Fruit fly (Drosophila melanogaster): ENCODE results near the gene Fer2LCH.

Gene Fer2LCH

DNA sequence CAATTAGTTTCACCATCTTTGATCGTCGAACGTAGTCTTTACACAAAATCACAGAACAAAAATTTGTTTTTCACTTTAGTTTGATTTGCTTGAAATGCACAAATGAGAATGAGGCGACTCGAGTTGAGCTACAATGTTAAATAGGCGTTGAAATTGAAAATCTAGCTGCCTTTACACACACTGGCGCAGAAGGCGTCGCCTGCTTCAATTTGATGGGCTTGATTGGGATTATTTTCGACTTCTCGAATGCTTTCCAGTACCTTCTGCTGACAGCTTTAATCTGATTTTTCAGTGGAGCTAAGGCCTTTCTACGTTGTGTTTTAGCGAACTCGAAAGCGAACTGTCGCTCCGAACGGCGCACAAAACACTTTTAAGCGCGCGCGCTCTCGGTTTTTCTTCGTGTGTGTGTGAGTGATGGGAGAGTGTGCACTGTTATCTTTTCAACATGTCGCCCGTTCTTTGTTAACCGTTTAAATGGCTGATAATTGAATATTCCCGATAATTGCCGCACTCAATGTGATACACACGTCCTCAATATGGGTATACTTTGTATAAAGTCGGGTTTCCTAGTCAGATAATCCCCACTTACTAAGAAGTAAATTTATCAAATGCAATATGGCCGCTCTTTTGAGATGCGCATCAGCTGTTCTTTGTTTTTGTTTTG lies at the start of gene Fer2LCH, which contains the start of gene Fer1HCH:
Gene Fer2LCH (plus strand): TSS at position 290 of the 664 bp plus-strand sequence.
Gene Fer1HCH (minus strand): TSS at position 664 of the 664 bp plus-strand sequence.
- TF ChIP-seq usp (GFP tag; optimal IDR thresholded peaks at IDR 0.05) = no peak
- peak; percentile 36 for TF ChIP-seq Dll (optimal IDR thresholded peaks at IDR 0.05)

DNA sequence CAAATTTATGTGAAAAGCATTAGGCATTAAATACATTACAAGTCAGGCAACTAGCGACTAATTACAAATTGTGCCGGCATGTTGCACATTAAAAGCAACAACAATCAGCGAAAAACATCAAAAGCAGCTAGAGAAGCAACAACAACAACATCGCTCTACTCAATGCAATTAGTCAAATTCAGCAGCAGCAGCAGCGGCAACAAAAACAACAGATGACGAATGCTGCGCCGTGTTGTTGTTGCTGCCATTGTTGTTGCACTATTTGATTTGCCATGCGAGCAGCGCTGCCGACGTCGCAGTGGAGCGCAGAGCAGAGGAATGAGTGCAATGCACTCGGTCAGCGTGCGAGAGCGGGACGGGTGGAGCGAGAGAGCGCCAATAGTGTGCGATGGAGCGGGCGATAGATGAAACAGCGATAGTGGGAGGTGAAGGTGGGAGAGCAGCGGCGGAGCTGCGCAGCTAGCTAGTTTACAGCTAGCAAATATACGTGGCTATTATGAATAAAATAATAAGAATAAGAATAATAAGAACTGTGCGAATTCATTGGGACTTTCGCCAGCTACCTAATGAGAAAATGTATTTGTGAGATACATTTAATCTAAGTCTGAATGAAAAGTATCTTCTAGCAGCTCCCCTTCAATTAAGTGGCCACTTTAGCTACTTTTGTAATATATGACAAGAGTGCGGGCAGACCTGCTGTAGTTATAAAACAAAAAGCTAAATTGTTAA lies 49.5 kb upstream of the Fer2LCH start:
- TF ChIP-seq CG8478 (optimal IDR thresholded peaks at IDR 0.05) (no peak), Dll (optimal IDR thresholded peaks at IDR 0.05) (no peak), usp (GFP tag; optimal IDR thresholded peaks at IDR 0.05) (no peak), EcR (GFP tag; optimal IDR thresholded peaks at IDR 0.05) (peak in 1 of 2 experiments; percentile 95)

DNA sequence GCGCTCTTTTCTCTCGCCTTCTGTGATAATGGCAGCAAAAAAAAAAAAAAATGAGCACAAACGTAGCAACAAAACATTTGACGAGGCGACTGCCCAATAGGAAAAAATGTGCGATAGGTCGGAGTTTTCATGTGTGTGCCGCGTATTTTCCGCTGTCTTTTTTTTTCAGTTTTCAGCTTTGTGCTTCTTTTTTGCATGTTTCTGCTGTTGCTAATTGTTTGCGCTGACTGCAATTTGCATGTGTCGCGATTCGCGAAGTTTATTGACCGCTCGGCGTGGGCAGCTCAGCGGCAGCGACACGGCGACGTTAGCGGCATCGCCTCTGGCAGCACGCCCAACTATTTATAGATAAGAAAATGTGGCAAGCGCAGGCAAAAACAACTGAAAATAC lies 49.0 kb upstream of the Fer2LCH start:
- no peak for TF ChIP-seq CG8478 (optimal IDR thresholded peaks at IDR 0.05)
- peak in 1 of 2 experiments; percentile 58 for TF ChIP-seq EcR (GFP tag; optimal IDR thresholded peaks at IDR 0.05)
- TF ChIP-seq usp (GFP tag; optimal IDR thresholded peaks at IDR 0.05) = no peak
- TF ChIP-seq pan (optimal IDR thresholded peaks at IDR 0.05) = no peak

dm6 chr3R:30343048-30343447 lies 44.6 kb upstream of the Fer2LCH start:
- no peak for TF ChIP-seq usp (GFP tag; optimal IDR thresholded peaks at IDR 0.05)
- TF ChIP-seq CG8478 (optimal IDR thresholded peaks at IDR 0.05) = no peak
- TF ChIP-seq EcR (GFP tag; optimal IDR thresholded peaks at IDR 0.05) = no peak

DNA sequence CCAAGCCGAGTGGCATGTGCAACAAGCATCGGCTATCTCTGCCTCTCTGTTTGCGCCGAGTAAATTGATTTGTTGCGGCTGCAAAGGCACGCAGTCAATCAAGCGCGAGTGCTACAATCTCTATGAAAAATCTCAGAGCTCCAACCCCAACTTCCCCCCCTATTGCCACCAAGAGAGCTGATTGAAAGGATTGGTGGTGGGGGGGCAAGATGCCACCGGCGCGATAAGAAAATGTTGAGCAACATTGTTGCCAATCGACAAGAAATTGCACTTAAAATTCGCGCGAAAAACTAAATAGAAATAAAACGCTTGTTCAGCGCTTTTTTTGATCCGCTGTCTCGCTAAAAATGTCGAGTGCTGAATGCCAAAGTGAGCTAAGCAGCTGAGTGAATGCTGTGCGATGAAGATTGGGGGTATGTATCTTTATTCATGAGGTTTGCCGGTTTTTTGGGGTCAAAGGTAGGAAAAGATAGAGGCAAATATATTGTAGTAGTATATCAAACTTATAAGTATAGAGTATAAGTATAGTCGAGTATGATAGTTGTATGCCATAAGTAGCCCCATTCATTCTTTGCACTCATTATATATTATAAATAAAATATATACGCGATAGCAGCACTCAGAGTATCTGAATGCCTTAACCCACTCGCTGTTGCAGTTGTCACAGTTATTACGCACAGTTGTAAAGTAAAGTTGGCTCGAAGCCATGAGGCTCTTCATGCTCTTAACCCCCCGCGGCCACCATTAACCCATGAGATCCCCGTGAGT lies 44.0 kb upstream of the Fer2LCH start:
- TF ChIP-seq pan (optimal IDR thresholded peaks at IDR 0.05) (no peak), EcR (GFP tag; optimal IDR thresholded peaks at IDR 0.05) (peak in 1 of 2 experiments; percentile 23), psq (optimal IDR thresholded peaks at IDR 0.05) (no peak), Dll (optimal IDR thresholded peaks at IDR 0.05) (no peak), CG8478 (optimal IDR thresholded peaks at IDR 0.05) (no peak), usp (GFP tag; optimal IDR thresholded peaks at IDR 0.05) (no peak)

DNA sequence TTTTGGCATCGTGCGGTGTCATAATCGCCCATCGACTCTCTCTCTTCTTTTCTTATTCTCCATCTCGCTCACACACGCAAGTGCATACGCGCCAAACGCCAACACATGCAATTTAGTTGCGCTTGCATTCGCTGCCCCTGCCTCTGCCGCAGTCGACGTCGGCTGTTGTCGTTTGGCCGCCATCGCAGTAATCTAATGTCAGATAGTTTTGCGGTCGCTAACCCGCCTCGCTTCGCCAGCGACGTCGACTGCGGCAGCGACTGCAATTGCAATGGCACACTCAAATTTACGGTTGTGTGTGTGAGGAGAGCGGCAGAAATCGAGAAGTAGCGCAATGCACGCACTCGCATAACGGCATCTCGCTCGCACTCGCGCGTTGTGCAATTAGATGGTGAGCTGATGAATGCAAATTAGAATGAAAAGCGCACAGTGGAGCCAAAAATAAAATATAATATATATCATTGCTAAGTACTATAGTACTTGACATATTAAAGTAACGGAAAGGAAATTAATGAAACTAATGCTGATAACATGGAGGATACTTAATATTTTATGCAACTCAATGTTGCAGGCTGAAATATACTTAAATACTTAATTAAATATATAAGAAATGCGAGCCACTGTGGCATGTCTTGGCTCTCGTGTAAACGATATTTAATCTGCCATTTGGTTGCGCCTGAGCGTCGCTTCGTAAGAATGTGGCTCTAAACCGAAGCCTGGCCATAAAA lies 43.2 kb upstream of the Fer2LCH start:
- TF ChIP-seq Dll (optimal IDR thresholded peaks at IDR 0.05) = no peak
- TF ChIP-seq CG8478 (optimal IDR thresholded peaks at IDR 0.05) = no peak
- no peak for TF ChIP-seq usp (GFP tag; optimal IDR thresholded peaks at IDR 0.05)
- TF ChIP-seq EcR (GFP tag; optimal IDR thresholded peaks at IDR 0.05) = peak in 1 of 2 experiments; percentile 91

dm6 chr3R:30345466-30345865 lies 42.1 kb upstream of the Fer2LCH start:
- TF ChIP-seq CG8478 (optimal IDR thresholded peaks at IDR 0.05) (no peak), EcR (GFP tag; optimal IDR thresholded peaks at IDR 0.05) (no peak), psq (optimal IDR thresholded peaks at IDR 0.05) (no peak), Dll (optimal IDR thresholded peaks at IDR 0.05) (no peak), usp (GFP tag; optimal IDR thresholded peaks at IDR 0.05) (no peak), pan (optimal IDR thresholded peaks at IDR 0.05) (no peak)

dm6 chr3R:30352654-30353053 lies 35.0 kb upstream of the Fer2LCH start:
- TF ChIP-seq EcR (GFP tag; optimal IDR thresholded peaks at IDR 0.05) = peak in 1 of 2 experiments; percentile 78
- TF ChIP-seq CG8478 (optimal IDR thresholded peaks at IDR 0.05) = no peak

DNA sequence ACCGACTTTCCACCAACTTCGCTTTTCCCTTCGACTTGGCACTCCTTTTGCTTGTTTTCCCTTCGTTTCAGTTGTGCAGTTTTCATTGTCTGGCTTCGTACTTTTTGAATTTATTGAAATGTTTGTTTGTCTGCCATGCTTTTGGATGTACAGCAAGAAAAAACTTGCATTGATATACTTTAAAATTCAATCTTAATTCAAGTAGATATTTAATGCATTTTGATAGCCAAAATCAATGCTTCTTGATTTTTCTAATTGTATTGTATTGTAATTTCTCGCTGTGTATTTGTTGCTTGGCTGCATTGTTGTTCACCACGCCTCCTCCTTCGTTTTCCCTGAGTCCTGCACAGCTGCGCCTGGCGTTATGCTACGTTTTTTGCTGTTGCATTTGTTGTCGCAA lies 32.9 kb upstream of the Fer2LCH start:
- TF ChIP-seq pan (optimal IDR thresholded peaks at IDR 0.05) (no peak), psq (optimal IDR thresholded peaks at IDR 0.05) (no peak), EcR (GFP tag; optimal IDR thresholded peaks at IDR 0.05) (no peak), CG8478 (optimal IDR thresholded peaks at IDR 0.05) (no peak), Dll (optimal IDR thresholded peaks at IDR 0.05) (no peak), usp (GFP tag; optimal IDR thresholded peaks at IDR 0.05) (no peak)

dm6 chr3R:30357062-30357461 lies 30.5 kb upstream of the Fer2LCH start:
- TF ChIP-seq usp (GFP tag; optimal IDR thresholded peaks at IDR 0.05) = no peak
- TF ChIP-seq EcR (GFP tag; optimal IDR thresholded peaks at IDR 0.05) = no peak
- no peak for TF ChIP-seq pan (optimal IDR thresholded peaks at IDR 0.05)
- TF ChIP-seq Dll (optimal IDR thresholded peaks at IDR 0.05) = no peak
- TF ChIP-seq psq (optimal IDR thresholded peaks at IDR 0.05) = no peak
- no peak for TF ChIP-seq CG8478 (optimal IDR thresholded peaks at IDR 0.05)

DNA sequence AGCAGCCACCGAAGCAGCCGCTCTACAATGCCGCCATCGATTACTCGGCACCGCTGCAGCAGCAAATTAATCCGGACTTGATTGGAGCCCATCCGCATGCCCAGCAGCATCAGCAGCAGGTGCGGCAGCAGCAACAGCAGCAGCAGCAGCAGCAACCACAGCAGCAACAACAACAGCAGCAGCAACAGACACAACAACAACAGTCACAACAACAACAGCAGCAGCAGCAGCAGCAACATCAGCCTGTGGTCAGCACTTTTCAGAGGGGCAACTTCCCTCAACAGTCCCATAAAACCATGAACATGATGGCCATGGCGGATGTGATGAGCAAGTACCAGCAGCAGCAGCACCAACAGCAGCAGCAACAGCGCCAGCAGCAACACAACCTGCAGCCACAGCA lies 27.0 kb upstream of the Fer2LCH start:
- TF ChIP-seq pan (optimal IDR thresholded peaks at IDR 0.05) = no peak
- no peak for TF ChIP-seq EcR (GFP tag; optimal IDR thresholded peaks at IDR 0.05)
- no peak for TF ChIP-seq usp (GFP tag; optimal IDR thresholded peaks at IDR 0.05)
- TF ChIP-seq psq (optimal IDR thresholded peaks at IDR 0.05) = no peak
- no peak for TF ChIP-seq CG8478 (optimal IDR thresholded peaks at IDR 0.05)
- TF ChIP-seq Dll (optimal IDR thresholded peaks at IDR 0.05) = no peak

- TF ChIP-seq usp (GFP tag; optimal IDR thresholded peaks at IDR 0.05) (no peak), psq (optimal IDR thresholded peaks at IDR 0.05) (no peak), Dll (optimal IDR thresholded peaks at IDR 0.05) (no peak), pan (optimal IDR thresholded peaks at IDR 0.05) (no peak), EcR (GFP tag; optimal IDR thresholded peaks at IDR 0.05) (no peak), CG8478 (optimal IDR thresholded peaks at IDR 0.05) (no peak)
Measured at dm6 chr3R:30383181-30383580, 4.4 kb upstream of the Fer2LCH start.

Data from whole organism.